Worm (Caenorhabditis elegans) whole organism, L2 larva: ENCODE results near the gene T24G10.2.

Experiments used
- F13H6.1 ChIP-seq: sonication (generic microtip); optimal IDR thresholded peaks from 2 replicates; lab custom pipeline; 2016; ENCODE audit warnings: missing genetic modification characterization, missing compliant biosample characterization
- R02D3.7 ChIP-seq: fragments of 150-350 bp; optimal IDR thresholded peaks from 2 replicates; lab custom pipeline; 2014; ENCODE audit warnings: missing biosample characterization, missing genetic modification characterization
- ZK546.5 ChIP-seq: sonication (generic microtip); optimal IDR thresholded peaks from 2 replicates; lab custom pipeline; 2017; ENCODE audit warnings: missing biosample characterization, missing genetic modification characterization
- alr-1 ChIP-seq: fragments of 150-350 bp; optimal IDR thresholded peaks from 2 replicates; lab custom pipeline; 2014; ENCODE audit warnings: missing biosample characterization, missing genetic modification characterization
- blmp-1 ChIP-seq: sonication (generic microtip); optimal IDR thresholded peaks from 2 replicates; lab custom pipeline; 2017; ENCODE audit warnings: missing genetic modification characterization, mild to moderate bottlenecking, missing compliant biosample characterization, antibody characterized with exemption, moderate library complexity; ENCODE audit not compliant: insufficient read depth
- ceh-16 ChIP-seq: fragments of 150-350 bp; optimal IDR thresholded peaks from 2 replicates; lab custom pipeline; 2014; ENCODE audit warnings: missing biosample characterization, missing genetic modification characterization
- ceh-82 ChIP-seq: fragments of 150-350 bp; optimal IDR thresholded peaks from 2 replicates; lab custom pipeline; 2014; ENCODE audit warnings: missing biosample characterization, missing genetic modification characterization
- crh-2 ChIP-seq: sonication (generic microtip); optimal IDR thresholded peaks from 2 replicates; lab custom pipeline; 2017; ENCODE audit warnings: missing biosample characterization, missing genetic modification characterization
- egl-27 ChIP-seq: sonication (generic microtip); optimal IDR thresholded peaks from 3 replicates; lab custom pipeline; 2017; ENCODE audit warnings: missing biosample characterization, missing genetic modification reagents, missing genetic modification characterization
- elt-3 ChIP-seq: sonication (generic microtip); optimal IDR thresholded peaks from 2 replicates; lab custom pipeline; 2017; ENCODE audit warnings: missing biosample characterization, missing genetic modification characterization
- lin-11 ChIP-seq: fragments of 150-350 bp; sonication (generic microtip); optimal IDR thresholded peaks from 2 replicates; lab custom pipeline; 2014; ENCODE audit warnings: missing biosample characterization, missing genetic modification characterization, inconsistent platforms, mixed read lengths
- lin-13 ChIP-seq: fragments of 150-350 bp; optimal IDR thresholded peaks from 2 replicates; lab custom pipeline; 2014; ENCODE audit warnings: missing biosample characterization, missing genetic modification reagents, missing genetic modification characterization
- mab-5 ChIP-seq: fragments of 150-350 bp; optimal IDR thresholded peaks from 2 replicates; lab custom pipeline; 2014; ENCODE audit warnings: missing biosample characterization, missing genetic modification characterization
- mbf-1 ChIP-seq: sonication (generic microtip); optimal IDR thresholded peaks from 2 replicates; lab custom pipeline; 2017; ENCODE audit warnings: missing biosample characterization, missing genetic modification characterization
- nhr-10 ChIP-seq: sonication (generic microtip); optimal IDR thresholded peaks from 2 replicates; lab custom pipeline; 2017; ENCODE audit warnings: missing biosample characterization, missing genetic modification characterization
- nhr-11 ChIP-seq: fragments of 150-350 bp; optimal IDR thresholded peaks from 2 replicates; lab custom pipeline; 2014; ENCODE audit warnings: missing biosample characterization, missing genetic modification characterization
- nhr-129 ChIP-seq: fragments of 150-350 bp; optimal IDR thresholded peaks from 2 replicates; lab custom pipeline; 2014; ENCODE audit warnings: missing biosample characterization, missing genetic modification characterization
- nhr-23 ChIP-seq: fragments of 150-350 bp; optimal IDR thresholded peaks from 2 replicates; lab custom pipeline; 2014; ENCODE audit warnings: missing biosample characterization, missing genetic modification reagents, missing genetic modification characterization
- nhr-6 ChIP-seq: fragments of 150-350 bp; optimal IDR thresholded peaks from 2 replicates; lab custom pipeline; 2014; ENCODE audit warnings: missing biosample characterization, missing genetic modification characterization
- nhr-77 ChIP-seq: fragments of 150-350 bp; optimal IDR thresholded peaks from 2 replicates; lab custom pipeline; 2014; ENCODE audit warnings: missing biosample characterization, missing genetic modification characterization
- peb-1 ChIP-seq: fragments of 150-350 bp; optimal IDR thresholded peaks from 2 replicates; lab custom pipeline; 2014; ENCODE audit warnings: missing biosample characterization, missing genetic modification characterization
- sem-4 ChIP-seq: fragments of 150-350 bp; optimal IDR thresholded peaks from 2 replicates; lab custom pipeline; 2014; ENCODE audit warnings: missing biosample characterization, missing genetic modification reagents, missing genetic modification characterization
- skn-1 ChIP-seq: sonication (generic microtip); optimal IDR thresholded peaks from 2 replicates; lab custom pipeline; 2017; ENCODE audit warnings: missing biosample characterization, missing genetic modification characterization
- sma-3 ChIP-seq: sonication (generic microtip); optimal IDR thresholded peaks from 2 replicates; lab custom pipeline; 2016; ENCODE audit warnings: missing genetic modification reagents, missing genetic modification characterization, missing compliant biosample characterization
- sma-9 ChIP-seq, 2 experiments: fragments of 150-350 bp in 1 of 2; sonication (generic microtip) in 1 of 2; optimal IDR thresholded peaks; 2 replicates each; lab custom pipeline; 2014 to 2016; ENCODE audit warnings: missing genetic modification characterization in 2 of 2, mild to moderate bottlenecking in 1 of 2, missing biosample characterization in 1 of 2, missing compliant biosample characterization in 1 of 2, missing genetic modification reagents in 1 of 2, moderate library complexity in 1 of 2
- snpc-4 ChIP-seq: fragments of 150-350 bp; optimal IDR thresholded peaks from 2 replicates; lab custom pipeline; 2014; ENCODE audit warnings: missing biosample characterization, missing genetic modification characterization
- unc-39 ChIP-seq: fragments of 150-350 bp; optimal IDR thresholded peaks from 2 replicates; lab custom pipeline; 2014; ENCODE audit warnings: missing biosample characterization, missing genetic modification characterization
- unc-55 ChIP-seq: fragments of 150-350 bp; sonication (generic microtip); optimal IDR thresholded peaks from 3 replicates; lab custom pipeline; 2014; ENCODE audit warnings: missing biosample characterization, missing genetic modification reagents, missing genetic modification characterization
- unc-62 ChIP-seq: fragments of 150-350 bp; optimal IDR thresholded peaks from 2 replicates; lab custom pipeline; 2014; ENCODE audit warnings: missing biosample characterization, missing genetic modification reagents, missing genetic modification characterization
- zag-1 ChIP-seq: fragments of 150-350 bp; optimal IDR thresholded peaks from 2 replicates; lab custom pipeline; 2014; ENCODE audit warnings: missing biosample characterization, missing genetic modification characterization
- ztf-11 ChIP-seq: sonication (generic microtip); optimal IDR thresholded peaks from 2 replicates; lab custom pipeline; 2017; ENCODE audit warnings: missing biosample characterization, missing genetic modification characterization
- ztf-4 ChIP-seq: fragments of 150-350 bp; optimal IDR thresholded peaks from 2 replicates; lab custom pipeline; 2014; ENCODE audit warnings: missing biosample characterization, missing genetic modification characterization

The T24G10.2 gene

DNA sequence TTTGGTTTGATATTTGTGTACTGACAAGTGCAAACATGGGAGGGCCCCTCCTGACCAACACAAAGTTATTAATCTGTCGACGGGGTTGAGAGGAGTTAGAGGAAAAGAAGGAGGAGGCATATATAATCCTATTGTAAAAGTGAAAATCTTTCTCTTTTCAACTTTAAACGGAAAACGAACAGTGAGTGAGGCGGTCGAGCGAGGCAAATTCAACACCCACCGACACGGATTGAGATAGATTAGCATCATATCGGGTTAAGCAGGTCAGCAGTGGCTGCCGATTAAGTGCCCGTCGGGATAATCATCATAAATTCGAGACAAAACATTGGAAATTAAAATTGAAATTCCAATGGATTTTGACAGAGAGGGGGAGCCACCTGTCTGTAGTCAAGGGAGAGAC, 6.3 kb downstream of the T24G10.2 start:
- TF ChIP-seq alr-1 (tag; lab: Kevin White, UChicago) (no peak), skn-1 (tag; lab: Kevin White, UChicago) (no peak), unc-55 (GFP tag; lab: Kevin White, UChicago) (no peak), ztf-11 (tag; lab: Kevin White, UChicago) (no peak), nhr-129 (tag; lab: Kevin White, UChicago) (no peak), lin-11 (tag; lab: Kevin White, UChicago) (no peak), F13H6.1 (tag; lab: Kevin White, UChicago) (no peak), sma-3 (GFP tag; lab: Kevin White, UChicago) (no peak), unc-62 (no peak), mbf-1 (tag; lab: Kevin White, UChicago) (no peak), egl-27 (tag; lab: Kevin White, UChicago) (no peak), unc-39 (tag; lab: Kevin White, UChicago) (no peak), crh-2 (tag; lab: Kevin White, UChicago) (no peak), nhr-23 (tag; lab: Kevin White, UChicago) (no peak), ceh-16 (tag; lab: Kevin White, UChicago) (no peak), nhr-11 (tag; lab: Kevin White, UChicago) (no peak), sem-4 (tag; lab: Kevin White, UChicago) (no peak)
- TF ChIP-seq, all 48 proteins: peak for 0

DNA sequence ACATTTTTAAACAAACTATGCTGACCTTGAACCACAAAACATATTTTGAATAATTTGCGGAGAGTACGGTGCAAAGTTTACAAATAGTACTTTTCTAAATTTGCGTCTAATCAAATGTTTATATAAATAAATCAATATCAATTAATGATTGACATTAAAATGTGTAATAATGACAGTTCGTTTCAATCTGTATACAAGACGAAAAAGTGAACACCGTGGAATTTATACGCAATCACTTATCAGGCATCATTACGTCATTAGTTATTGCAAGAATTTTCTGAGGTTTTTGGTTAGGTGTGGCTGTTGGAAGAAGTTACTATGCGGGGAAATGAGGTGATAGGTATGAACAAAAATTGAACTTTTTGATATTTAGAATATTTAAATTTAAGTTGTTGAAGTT, 15.5 kb downstream of the T24G10.2 start:
- no peak for TF ChIP-seq blmp-1 (tag; lab: Kevin White, UChicago)
- no peak for TF ChIP-seq unc-39 (tag; lab: Kevin White, UChicago)
- no peak for TF ChIP-seq nhr-77 (tag; lab: Kevin White, UChicago)
- no peak for TF ChIP-seq ZK546.5 (tag; lab: Kevin White, UChicago)
- no peak for TF ChIP-seq R02D3.7
- TF ChIP-seq nhr-129 (tag; lab: Kevin White, UChicago), result no peak
- no peak for TF ChIP-seq lin-13
- no peak for TF ChIP-seq skn-1 (tag; lab: Kevin White, UChicago)
- TF ChIP-seq, all 48 proteins: peak for 0

DNA sequence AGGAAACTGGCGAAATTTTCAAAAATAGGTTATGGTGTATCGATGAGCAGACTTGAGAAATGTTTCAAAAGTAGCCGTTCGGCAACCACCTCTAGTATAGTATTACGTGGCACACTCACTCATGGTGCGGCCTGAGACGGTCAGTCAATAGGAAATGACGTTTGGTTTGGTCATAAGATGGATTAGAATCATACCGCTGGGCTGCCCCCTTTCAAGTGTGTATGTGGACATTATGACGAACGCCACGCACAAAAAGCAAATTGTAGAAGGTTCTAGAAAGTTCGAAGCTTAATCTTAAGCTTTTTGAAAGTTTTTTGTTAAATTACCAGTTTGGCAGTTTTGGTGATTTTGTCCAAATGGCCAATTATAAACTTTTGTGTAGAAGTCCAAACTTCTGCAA, 18.2 kb downstream of the T24G10.2 start:
- TF ChIP-seq peb-1 (tag; lab: Kevin White, UChicago) (no peak), nhr-6 (tag; lab: Kevin White, UChicago) (no peak), elt-3 (no peak), ztf-4 (no peak), nhr-10 (tag; lab: Kevin White, UChicago) (no peak), sem-4 (tag; lab: Kevin White, UChicago) (no peak), blmp-1 (tag; lab: Kevin White, UChicago) (no peak), R02D3.7 (no peak), sma-9 (GFP tag; optimal IDR thresholded peaks at IDR 0.05; lab: Kevin White, UChicago) (no peak), sma-9 (tag; optimal IDR thresholded peaks at IDR 0.05; lab: Kevin White, UChicago) (no peak), unc-55 (GFP tag; lab: Kevin White, UChicago) (no peak), ZK546.5 (tag; lab: Kevin White, UChicago) (no peak), ceh-82 (tag; lab: Kevin White, UChicago) (no peak)

DNA sequence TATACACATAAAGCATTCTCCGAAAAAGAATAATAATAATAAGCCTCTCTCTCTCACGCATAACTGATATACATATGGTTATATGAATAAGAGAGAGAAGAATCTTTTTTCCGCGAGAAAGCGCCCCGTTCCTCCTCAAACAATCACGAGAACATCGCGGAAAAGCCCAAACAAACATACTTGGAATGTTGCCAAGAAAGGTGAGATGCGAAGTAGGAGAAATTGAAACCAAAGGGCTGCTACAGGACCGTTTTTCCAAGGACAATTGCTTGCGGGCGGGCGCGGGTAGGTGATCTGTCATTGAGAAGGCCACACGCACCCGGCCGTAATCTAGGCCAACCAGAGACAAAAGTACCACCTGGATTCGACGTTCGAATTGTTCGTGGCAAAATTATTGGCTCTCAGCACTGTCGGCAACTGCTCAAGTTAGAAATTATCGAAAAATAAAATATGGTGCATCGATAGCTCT, 18.9 kb downstream of the T24G10.2 start, which contains the start of gene dnj-24:
TSS of gene dnj-24 (minus strand) at position 419 of the 469 bp plus-strand sequence.
- TF ChIP-seq snpc-4 (tag; lab: Kevin White, UChicago) (no peak), sma-3 (GFP tag; lab: Kevin White, UChicago) (peak; percentile 4), nhr-6 (tag; lab: Kevin White, UChicago) (no peak), ceh-16 (tag; lab: Kevin White, UChicago) (peak; percentile 1), nhr-11 (tag; lab: Kevin White, UChicago) (no peak), sem-4 (tag; lab: Kevin White, UChicago) (no peak), zag-1 (tag; lab: Kevin White, UChicago) (no peak)

DNA sequence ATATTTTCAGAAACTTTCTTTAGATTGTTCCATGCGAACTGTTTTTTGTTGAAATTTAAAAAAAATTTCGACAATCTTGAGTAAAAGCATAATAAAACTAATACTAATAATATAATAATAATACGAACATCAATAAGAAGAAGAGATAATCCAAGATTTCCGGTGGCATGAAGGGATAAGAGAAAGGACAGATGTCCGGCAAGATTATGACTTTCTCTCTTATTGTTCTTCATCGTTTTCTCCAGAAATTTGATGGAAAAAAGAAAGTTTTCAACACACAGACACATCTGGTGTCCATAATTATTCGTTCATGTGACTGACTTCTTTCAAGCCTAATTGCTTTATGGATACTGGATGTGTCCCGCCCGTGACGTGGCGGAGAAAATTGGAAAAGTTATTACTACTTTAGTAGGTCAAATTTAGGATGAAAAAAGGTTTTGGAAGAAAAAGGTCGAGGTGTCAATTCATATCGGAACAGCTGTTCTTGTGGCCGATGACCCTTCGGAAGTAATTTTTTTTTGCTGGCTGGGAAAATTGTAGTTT, 19.9 kb downstream of the T24G10.2 start:
- TF ChIP-seq blmp-1 (tag; lab: Kevin White, UChicago) (peak; percentile 34), mab-5 (tag; lab: Kevin White, UChicago) (no peak)
